Fruit fly (Drosophila melanogaster) whole organism, adult: ENCODE measurements around the gene CG7402.
"Not testable (repeated sequence)": the region's sequence is repeated elsewhere in the genome, so short reads cannot be mapped to it uniquely, and the experiment has no call there.

Source experiments
- CG11617 ChIP-seq: fragments of 200-800 bp; sonication (Bioruptor generic); optimal IDR thresholded peaks from 2 replicates; lab custom pipeline; 2017; ENCODE audit warnings: mild to moderate bottlenecking, missing biosample characterization, missing genetic modification reagents, missing genetic modification characterization
- CG12768 ChIP-seq: fragments of 200-800 bp; sonication (Bioruptor generic); optimal IDR thresholded peaks from 2 replicates; lab custom pipeline; 2017; ENCODE audit warnings: missing biosample characterization, missing genetic modification characterization, mild to moderate bottlenecking, moderate library complexity, missing genetic modification reagents
- CG14711 ChIP-seq: fragments of 200-800 bp; sonication (Bioruptor generic); optimal IDR thresholded peaks from 2 replicates; lab custom pipeline; 2018; ENCODE audit warnings: missing biosample characterization, mild to moderate bottlenecking, missing genetic modification characterization, moderate library complexity
- CG1620 ChIP-seq: fragments of 200-800 bp; sonication (Bioruptor generic); optimal IDR thresholded peaks from 2 replicates; lab custom pipeline; 2016; ENCODE audit warnings: missing biosample characterization, missing genetic modification characterization
- CG33017 ChIP-seq: fragments of 200-800 bp; sonication (Bioruptor generic); optimal IDR thresholded peaks from 2 replicates; lab custom pipeline; 2018; ENCODE audit warnings: missing biosample characterization, mild to moderate bottlenecking, missing genetic modification characterization, moderate library complexity
- CG5204 ChIP-seq: fragments of 200-800 bp; sonication (Bioruptor generic); optimal IDR thresholded peaks from 2 replicates; lab custom pipeline; 2016; ENCODE audit warnings: missing biosample characterization, missing genetic modification characterization
- CG7045 ChIP-seq: fragments of 200-800 bp; sonication (Bioruptor generic); optimal IDR thresholded peaks from 2 replicates; lab custom pipeline; 2017; ENCODE audit warnings: missing biosample characterization, mild to moderate bottlenecking, missing genetic modification characterization
- CG7101 ChIP-seq: fragments of 200-800 bp; sonication (Bioruptor generic); optimal IDR thresholded peaks from 2 replicates; lab custom pipeline; 2018; ENCODE audit warnings: missing biosample characterization, mild to moderate bottlenecking, missing genetic modification characterization, moderate library complexity
- Clk ChIP-seq: fragments of 200-800 bp; sonication (Bioruptor generic); optimal IDR thresholded peaks from 2 replicates; lab custom pipeline; 2017; ENCODE audit warnings: missing biosample characterization, missing genetic modification characterization
- Crg-1 ChIP-seq: fragments of 200-800 bp; sonication (Bioruptor generic); optimal IDR thresholded peaks from 2 replicates; lab custom pipeline; 2016; ENCODE audit warnings: missing biosample characterization, missing genetic modification characterization
- Hr96 ChIP-seq: fragments of 200-800 bp; sonication (Bioruptor generic); optimal IDR thresholded peaks from 2 replicates; lab custom pipeline; 2016; ENCODE audit warnings: missing biosample characterization, missing genetic modification characterization
- Mnt ChIP-seq: fragments of 200-800 bp; sonication (Bioruptor generic); optimal IDR thresholded peaks from 2 replicates; lab custom pipeline; 2016; ENCODE audit warnings: missing biosample characterization, mild to moderate bottlenecking, missing genetic modification characterization
- bab1 ChIP-seq: fragments of 200-800 bp; sonication (Bioruptor generic); optimal IDR thresholded peaks from 3 replicates; lab custom pipeline; 2019; ENCODE audit warnings: missing biosample characterization, mild to moderate bottlenecking, missing genetic modification characterization, moderate library complexity
- cic ChIP-seq: fragments of 200-800 bp; sonication (Bioruptor generic); optimal IDR thresholded peaks from 2 replicates; lab custom pipeline; 2017; ENCODE audit warnings: missing biosample characterization, mild to moderate bottlenecking, missing genetic modification characterization, moderate library complexity
- cnc ChIP-seq, 2 experiments: fragments of >200 bp; optimal IDR thresholded peaks; 2 replicates each; lab custom pipeline; 2017
- kay ChIP-seq: fragments of 200-800 bp; sonication (Bioruptor generic); peaks from one replicate; lab custom pipeline; 2016; ENCODE audit warnings: missing biosample characterization, missing genetic modification characterization, borderline replicate concordance
- ovo ChIP-seq: fragments of 200-800 bp; sonication (Bioruptor generic); optimal IDR thresholded peaks from 2 replicates; lab custom pipeline; 2016; ENCODE audit warnings: missing biosample characterization, missing genetic modification characterization
- pad ChIP-seq: fragments of 200-800 bp; sonication (Bioruptor generic); optimal IDR thresholded peaks from 3 replicates; lab custom pipeline; 2017; ENCODE audit warnings: missing biosample characterization, missing genetic modification characterization, mild to moderate bottlenecking, moderate library complexity, missing genetic modification reagents
- tj ChIP-seq: fragments of 200-800 bp; sonication (Bioruptor generic); optimal IDR thresholded peaks from 3 replicates; lab custom pipeline; 2017; ENCODE audit warnings: missing biosample characterization, mild to moderate bottlenecking, missing genetic modification characterization, moderate library complexity
- toe ChIP-seq: fragments of 200-800 bp; sonication (Bioruptor generic); optimal IDR thresholded peaks from 2 replicates; lab custom pipeline; 2016; ENCODE audit warnings: missing biosample characterization, missing genetic modification characterization

The CG7402 gene

DNA sequence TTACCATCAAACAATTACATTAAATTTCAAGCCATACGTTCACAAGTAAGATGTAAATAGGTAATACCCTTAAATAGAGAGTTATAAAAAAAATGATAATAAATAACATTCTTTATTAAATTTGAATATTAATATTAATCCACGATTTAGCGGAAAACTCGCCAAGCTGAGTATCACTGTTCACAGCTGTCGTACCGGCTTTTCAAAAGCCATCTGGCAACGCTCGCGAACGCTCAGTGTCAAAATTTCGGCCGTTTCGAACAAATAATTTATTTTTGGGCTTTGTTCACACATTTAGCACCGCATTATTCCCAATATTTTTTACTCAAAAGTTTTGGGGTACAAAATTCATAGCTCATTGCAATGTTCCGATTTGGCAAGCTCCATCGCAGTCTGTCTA lies 38.0 kb upstream of the CG7402 start, which contains the start of gene TrpRS-m:
TSS of gene TrpRS-m (plus strand) at position 211 of the 400 bp plus-strand sequence.
- TF ChIP-seq CG14711 (tag; lab: Kevin White, UChicago) (no peak), bab1 (GFP tag; lab: Kevin White, UChicago) (peak; percentile 35)

dm6 chr3L:17856655-17857479 lies 30.6 kb upstream of the CG7402 start, which contains the start of gene CG5535:
CG5535 (minus strand) TSS chr3L:17856794.
- TF ChIP-seq CG11617 (GFP tag; lab: Kevin White, UChicago) (peak; percentile 92), Clk (GFP tag; lab: Kevin White, UChicago) (peak; percentile 7), CG14711 (tag; lab: Kevin White, UChicago) (peak; percentile 95), tj (GFP tag; lab: Kevin White, UChicago) (peak; percentile 64), bab1 (GFP tag; lab: Kevin White, UChicago) (peak; percentile 77), CG12768 (GFP tag; lab: Kevin White, UChicago) (peak; percentile 74), toe (GFP tag; lab: Kevin White, UChicago) (peak; percentile 61), Crg-1 (GFP tag; lab: Kevin White, UChicago) (peak; percentile 32), pad (peak; percentile 73), ovo (GFP tag; lab: Kevin White, UChicago) (peak; percentile 16), cnc (optimal IDR thresholded peaks at IDR 0.05; lab: Kevin White, UChicago) (no peak), Hr96 (GFP tag; lab: Kevin White, UChicago) (peak; percentile 56), Mnt (GFP tag; lab: Kevin White, UChicago) (peak; percentile 57), kay (GFP tag; lab: Kevin White, UChicago) (no peak), CG7045 (GFP tag; lab: Kevin White, UChicago) (peak; percentile 81), CG5204 (GFP tag; lab: Kevin White, UChicago) (peak; percentile 54), CG7101 (tag; lab: Kevin White, UChicago) (peak; percentile 82), CG1620 (GFP tag; lab: Kevin White, UChicago) (peak; percentile 3), CG33017 (tag; lab: Kevin White, UChicago) (peak; percentile 80), cic (GFP tag; lab: Kevin White, UChicago) (no peak)

- TF ChIP-seq CG33017 (tag; lab: Kevin White, UChicago); kay (GFP tag; lab: Kevin White, UChicago); Crg-1 (GFP tag; lab: Kevin White, UChicago): not testable (repeated sequence)
Measured at dm6 chr3L:17858174-17858573, 29.3 kb upstream of the CG7402 start, which contains the start of gene CG34002. CG34002 (plus strand) TSS chr3L:17858474.

- TF ChIP-seq CG1620 (GFP tag; lab: Kevin White, UChicago) (no peak), CG12768 (GFP tag; lab: Kevin White, UChicago) (peak; percentile 13), pad (no peak), Mnt (GFP tag; lab: Kevin White, UChicago) (peak; percentile 11), ovo (GFP tag; lab: Kevin White, UChicago) (peak; percentile 19), Crg-1 (GFP tag; lab: Kevin White, UChicago) (no peak), cic (GFP tag; lab: Kevin White, UChicago) (no peak), kay (GFP tag; lab: Kevin White, UChicago) (peak; percentile 80), CG7101 (tag; lab: Kevin White, UChicago) (no peak)
Measured at dm6 chr3L:17878781-17879360, 8.6 kb upstream of the CG7402 start, which contains the start of gene CG7408. CG7408 (plus strand) TSS chr3L:17879096.

DNA sequence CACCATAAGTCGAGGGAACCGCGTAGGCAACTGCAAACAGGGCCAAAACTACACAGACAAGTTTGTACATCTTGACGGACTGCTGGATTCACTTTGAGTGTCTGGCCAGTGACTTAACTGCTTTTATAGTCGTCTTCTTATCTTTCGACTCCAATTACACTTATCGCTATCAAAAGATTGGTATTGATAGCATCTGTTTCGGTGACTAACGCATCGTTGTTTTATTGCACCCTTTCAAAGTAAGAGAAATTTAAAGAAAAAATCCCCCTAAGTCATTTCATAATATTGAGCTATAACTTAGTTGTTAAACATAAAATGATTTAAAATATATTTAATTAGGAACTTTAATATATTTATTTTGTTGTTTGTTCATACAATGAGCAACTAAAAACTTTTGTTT lies 3.2 kb upstream of the CG7402 start, which contains the start of gene CG5506:
TSS of gene CG5506 (minus strand) at position 101 of the 400 bp plus-strand sequence.
- TF ChIP-seq CG12768 (GFP tag; lab: Kevin White, UChicago) (no peak), cic (GFP tag; lab: Kevin White, UChicago) (no peak), CG7045 (GFP tag; lab: Kevin White, UChicago) (no peak), Crg-1 (GFP tag; lab: Kevin White, UChicago) (no peak), ovo (GFP tag; lab: Kevin White, UChicago) (no peak), CG5204 (GFP tag; lab: Kevin White, UChicago) (no peak), tj (GFP tag; lab: Kevin White, UChicago) (no peak), Hr96 (GFP tag; lab: Kevin White, UChicago) (no peak), CG33017 (tag; lab: Kevin White, UChicago) (no peak), cnc (optimal IDR thresholded peaks at IDR 0.05; lab: Kevin White, UChicago) (no peak), CG7101 (tag; lab: Kevin White, UChicago) (no peak), CG11617 (GFP tag; lab: Kevin White, UChicago) (no peak), Mnt (GFP tag; lab: Kevin White, UChicago) (no peak), CG1620 (GFP tag; lab: Kevin White, UChicago) (no peak), Clk (GFP tag; lab: Kevin White, UChicago) (no peak), bab1 (GFP tag; lab: Kevin White, UChicago) (no peak), kay (GFP tag; lab: Kevin White, UChicago) (no peak), CG14711 (tag; lab: Kevin White, UChicago) (no peak), toe (GFP tag; lab: Kevin White, UChicago) (no peak)
